Worm (Caenorhabditis elegans) whole organism, midembryonic: Measurements from ENCODE around the gene F20C5.6.

Source experiments
- T22C8.4 ChIP-seq: fragments of 200-800 bp; sonication (Bioruptor generic); IDR thresholded peaks from 2 replicates; pipeline ENCODE4 v1.3.6; 2022; ENCODE audit warnings: missing genetic modification characterization, missing compliant biosample characterization
- klf-2 ChIP-seq: fragments of 200-800 bp; sonication (Bioruptor generic); conservative IDR thresholded peaks from 2 replicates; pipeline ENCODE4 v1.3.6; 2022; ENCODE audit warnings: missing genetic modification reagents, missing genetic modification characterization, missing compliant biosample characterization
- med-1 ChIP-seq: sonication (generic microtip); optimal IDR thresholded peaks from 2 replicates; lab custom pipeline; 2017; ENCODE audit warnings: missing genetic modification characterization, mild to moderate bottlenecking, missing compliant biosample characterization, antibody characterized with exemption, missing genetic modification reagents; ENCODE audit not compliant: insufficient read depth
- ztf-23 ChIP-seq: fragments of 200-800 bp; sonication (Bioruptor generic); IDR thresholded peaks from 2 replicates; pipeline ENCODE4 v1.3.6; 2022; ENCODE audit warnings: missing genetic modification reagents, missing genetic modification characterization, missing compliant biosample characterization
- ztf-29 ChIP-seq: fragments of 200-800 bp; sonication (Bioruptor generic); IDR thresholded peaks from 2 replicates; pipeline ENCODE4 v1.3.6; 2022; ENCODE audit warnings: missing genetic modification reagents, missing genetic modification characterization, missing compliant biosample characterization

DNA sequence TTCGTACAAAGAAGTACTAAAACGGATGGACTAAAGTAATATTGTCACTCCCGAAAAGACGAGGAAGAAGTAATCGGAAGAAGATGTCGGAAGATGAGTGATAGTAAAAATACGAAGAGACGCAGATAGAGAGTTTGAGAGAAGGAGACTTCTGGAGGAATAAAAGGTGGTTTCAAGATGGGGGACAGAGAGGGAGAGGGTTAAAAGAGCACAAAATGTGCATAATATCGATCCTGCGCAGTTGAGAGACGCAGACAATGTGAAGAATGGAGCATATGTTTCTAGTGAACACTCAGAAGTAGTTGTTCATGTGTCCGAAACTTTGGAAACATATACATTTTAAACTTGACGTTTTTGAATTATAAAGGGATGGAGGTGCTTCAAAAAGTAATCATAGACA is 10.5 kb downstream of the F20C5.6 start:
- TF ChIP-seq med-1 (GFP tag; lab: Kevin White, UChicago) = no peak
- peak; percentile 74 for TF ChIP-seq T22C8.4 (GFP tag; lab: Robert Waterston, UW)
- no peak for TF ChIP-seq ztf-23 (GFP tag; lab: Robert Waterston, UW)
- TF ChIP-seq klf-2 (GFP tag; lab: Robert Waterston, UW) = no peak
- no peak for TF ChIP-seq ztf-29 (GFP tag; lab: Robert Waterston, UW)
